Worm (Caenorhabditis elegans): ENCODE measurements around the gene ddn-3.

DNA sequence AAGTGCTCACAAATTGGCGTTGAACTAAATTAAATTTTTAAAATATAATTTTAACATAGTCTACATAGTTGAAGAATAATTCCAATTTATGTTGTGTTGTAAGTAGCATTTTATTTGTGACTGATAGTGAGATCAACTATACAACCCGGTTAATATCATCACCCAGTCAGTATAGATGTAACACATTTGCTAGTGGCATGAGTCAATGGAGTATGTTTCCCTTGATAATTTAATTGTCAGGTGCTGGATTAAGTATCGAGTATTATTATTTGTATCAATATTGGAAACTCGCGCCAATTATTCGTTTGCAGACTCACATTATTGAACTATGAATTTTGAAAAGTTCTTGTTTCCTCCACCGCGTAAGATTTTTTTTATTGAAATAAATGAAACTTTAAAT lies 23.9 kb upstream of the ddn-3 start, which contains the start of gene srm-5:
- TF ChIP-seq aly-2 (tag; optimal IDR thresholded peaks at IDR 0.05) (no peak), elt-2 (tag; optimal IDR thresholded peaks at IDR 0.05) (no peak), ama-1 (optimal IDR thresholded peaks at IDR 0.05) (no peak), snpc-4 (tag; optimal IDR thresholded peaks at IDR 0.05) (no peak), fos-1 (tag; optimal IDR thresholded peaks at IDR 0.05) (no peak), ceh-28 (tag; optimal IDR thresholded peaks at IDR 0.05) (no peak), nhr-28 (tag; optimal IDR thresholded peaks at IDR 0.05) (no peak), elt-1 (tag; optimal IDR thresholded peaks at IDR 0.05) (no peak), nhr-76 (tag; optimal IDR thresholded peaks at IDR 0.05) (no peak), zag-1 (tag; optimal IDR thresholded peaks at IDR 0.05) (no peak), tbx-2 (tag; optimal IDR thresholded peaks at IDR 0.05) (no peak)
